Worm (Caenorhabditis elegans) whole organism, L4 larva: ENCODE measurements around the gene fsn-1.

Experiments
- D1046.2 ChIP-seq: fragments of 200-800 bp; sonication (Bioruptor generic); IDR thresholded peaks from 2 replicates; pipeline ENCODE4 v1.3.6; 2022; ENCODE audit warnings: missing genetic modification characterization, missing compliant biosample characterization
- F26F4.8 ChIP-seq: fragments of 200-800 bp; sonication (Bioruptor generic); conservative IDR thresholded peaks from 2 replicates; pipeline ENCODE4 v1.3.6; 2022; ENCODE audit warnings: missing genetic modification characterization, missing compliant biosample characterization
- F37D6.2 ChIP-seq: sonication (generic microtip); optimal IDR thresholded peaks from 2 replicates; lab custom pipeline; 2016; ENCODE audit warnings: mild to moderate bottlenecking, missing genetic modification characterization, missing compliant biosample characterization
- R02D3.7 ChIP-seq: fragments of 150-350 bp; sonication (generic microtip); optimal IDR thresholded peaks from 3 replicates; lab custom pipeline; 2014; ENCODE audit warnings: missing biosample characterization, missing genetic modification characterization
- Y105C5A.15 ChIP-seq: fragments of 200-800 bp; sonication (Bioruptor generic); IDR thresholded peaks from 2 replicates; pipeline ENCODE4 v1.3.6; 2022; ENCODE audit warnings: missing genetic modification characterization, missing compliant biosample characterization
- Y48G9A.11 ChIP-seq: fragments of 200-800 bp; sonication (Bioruptor generic); IDR thresholded peaks from 2 replicates; pipeline ENCODE4 v1.3.6; 2022; ENCODE audit warnings: missing genetic modification reagents, missing genetic modification characterization, missing compliant biosample characterization
- ZK546.5 ChIP-seq, 2 experiments: sonication (generic microtip); optimal IDR thresholded peaks; 2 replicates each; lab custom pipeline; 2017; ENCODE audit warnings: missing biosample characterization in 2 of 2, missing genetic modification characterization in 2 of 2
- ama-1 ChIP-seq: fragments of 150-350 bp; optimal IDR thresholded peaks from 2 replicates; lab custom pipeline; 2014; ENCODE audit warnings: inconsistent platforms, mixed read lengths
- attf-4 ChIP-seq: sonication (generic microtip); optimal IDR thresholded peaks from 3 replicates; lab custom pipeline; 2017; ENCODE audit warnings: missing biosample characterization, missing genetic modification characterization
- ceh-20 ChIP-seq: fragments of 200-800 bp; sonication (Bioruptor generic); IDR thresholded peaks from 2 replicates; pipeline ENCODE4 v1.3.6; 2022; ENCODE audit warnings: missing genetic modification reagents, missing genetic modification characterization, missing compliant biosample characterization
- ceh-32 ChIP-seq: sonication (generic microtip); optimal IDR thresholded peaks from 2 replicates; lab custom pipeline; 2016; ENCODE audit warnings: mild to moderate bottlenecking, missing genetic modification characterization, missing compliant biosample characterization; ENCODE audit not compliant: poor library complexity
- cey-2 ChIP-seq: sonication (generic microtip); optimal IDR thresholded peaks from 3 replicates; lab custom pipeline; 2017; ENCODE audit warnings: missing genetic modification characterization, mild to moderate bottlenecking, missing compliant biosample characterization, antibody characterized with exemption, borderline replicate concordance; ENCODE audit not compliant: insufficient read depth
- daf-16 ChIP-seq, 3 experiments: sonication (generic microtip); optimal IDR thresholded peaks; 2 replicates each; lab custom pipeline; 2016 to 2017; ENCODE audit warnings: missing genetic modification characterization in 3 of 3, missing genetic modification reagents in 3 of 3, mild to moderate bottlenecking in 2 of 3, missing compliant biosample characterization in 2 of 3, missing biosample characterization in 1 of 3, moderate library complexity in 1 of 3
- daf-19 ChIP-seq: fragments of 200-800 bp; sonication (Bioruptor generic); conservative IDR thresholded peaks from 2 replicates; pipeline ENCODE4 v1.3.6; 2022; ENCODE audit warnings: missing genetic modification characterization, missing compliant biosample characterization
- daf-8 ChIP-seq: fragments of 200-800 bp; sonication (Bioruptor generic); IDR thresholded peaks from 2 replicates; pipeline ENCODE4 v1.3.6; 2022; ENCODE audit warnings: missing genetic modification characterization, missing compliant biosample characterization
- dmd-6 ChIP-seq: fragments of 200-800 bp; sonication (Bioruptor generic); IDR thresholded peaks from 2 replicates; pipeline ENCODE4 v1.3.6; 2022; ENCODE audit warnings: missing genetic modification reagents, missing genetic modification characterization, missing compliant biosample characterization
- dmd-8 ChIP-seq: fragments of 200-800 bp; sonication (Bioruptor generic); IDR thresholded peaks from 2 replicates; pipeline ENCODE4 v1.3.6; 2022; ENCODE audit warnings: missing genetic modification characterization, missing compliant biosample characterization
- dmd-9 ChIP-seq: fragments of 200-800 bp; sonication (Bioruptor generic); IDR thresholded peaks from 2 replicates; pipeline ENCODE4 v1.3.6; 2022; ENCODE audit warnings: missing genetic modification reagents, missing genetic modification characterization, missing compliant biosample characterization
- dpl-1 ChIP-seq: fragments of 150-350 bp; optimal IDR thresholded peaks from 2 replicates; lab custom pipeline; 2014; ENCODE audit warnings: missing biosample characterization, missing genetic modification reagents, missing genetic modification characterization
- dve-1 ChIP-seq: sonication (generic microtip); optimal IDR thresholded peaks from 2 replicates; lab custom pipeline; 2017; ENCODE audit warnings: antibody characterized with exemption, mild to moderate bottlenecking, missing genetic modification characterization, missing compliant biosample characterization; ENCODE audit not compliant: insufficient read depth
- egl-43 ChIP-seq: fragments of 200-800 bp; sonication (Bioruptor generic); IDR thresholded peaks from 2 replicates; pipeline ENCODE4 v1.3.6; 2022; ENCODE audit warnings: missing genetic modification reagents, missing genetic modification characterization, missing compliant biosample characterization
- hif-1 ChIP-seq, 2 experiments: sonication (generic microtip); optimal IDR thresholded peaks; 2 replicates each; lab custom pipeline; 2016 to 2017; ENCODE audit warnings: missing compliant biosample characterization in 2 of 2, missing genetic modification characterization in 2 of 2, missing genetic modification reagents in 2 of 2, missing genotype in 2 of 2, mild to moderate bottlenecking in 1 of 2
- hlh-30 ChIP-seq: sonication (generic microtip); optimal IDR thresholded peaks from 2 replicates; lab custom pipeline; 2017; ENCODE audit warnings: antibody characterized with exemption, mild to moderate bottlenecking, missing genetic modification characterization, missing compliant biosample characterization; ENCODE audit not compliant: insufficient read depth
- hmg-1.1 ChIP-seq: fragments of 200-800 bp; sonication (Bioruptor generic); IDR thresholded peaks from 2 replicates; pipeline ENCODE4 v1.3.6; 2022; ENCODE audit warnings: missing genetic modification reagents, missing genetic modification characterization, missing compliant biosample characterization
- lim-7 ChIP-seq: fragments of 200-800 bp; sonication (Bioruptor generic); IDR thresholded peaks from 2 replicates; pipeline ENCODE4 v1.3.6; 2022; ENCODE audit warnings: missing genetic modification characterization, missing compliant biosample characterization
- lin-13 ChIP-seq: fragments of 150-350 bp; optimal IDR thresholded peaks from 2 replicates; lab custom pipeline; 2014; ENCODE audit warnings: missing biosample characterization, missing genetic modification reagents, missing genetic modification characterization
- lin-29 ChIP-seq: fragments of 200-800 bp; sonication (Bioruptor generic); IDR thresholded peaks from 2 replicates; pipeline ENCODE4 v1.3.6; 2022; ENCODE audit warnings: missing genetic modification reagents, missing genetic modification characterization, missing compliant biosample characterization
- lin-38 ChIP-seq: fragments of 200-800 bp; sonication (Bioruptor generic); IDR thresholded peaks from 2 replicates; pipeline ENCODE4 v1.3.6; 2022; ENCODE audit warnings: missing genetic modification reagents, missing genetic modification characterization, missing compliant biosample characterization
- lir-3 ChIP-seq: sonication (generic microtip); optimal IDR thresholded peaks from 2 replicates; lab custom pipeline; 2016; ENCODE audit warnings: mild to moderate bottlenecking, missing genetic modification characterization, missing compliant biosample characterization
- lsy-2 ChIP-seq, 2 experiments: fragments of 150-350 bp in 1 of 2; sonication (generic microtip) in 1 of 2; optimal IDR thresholded peaks; 2 replicates each; lab custom pipeline; 2014 to 2017; ENCODE audit warnings: missing biosample characterization in 2 of 2, missing genetic modification characterization in 2 of 2
- mdl-1 ChIP-seq, 2 experiments: fragments of 150-350 bp in 1 of 2; sonication (generic microtip) in 1 of 2; optimal IDR thresholded peaks; 2 replicates each; lab custom pipeline; 2014 to 2017; ENCODE audit warnings: missing biosample characterization in 2 of 2, missing genetic modification characterization in 2 of 2
- mep-1 ChIP-seq: fragments of 150-350 bp; sonication (generic microtip); optimal IDR thresholded peaks from 3 replicates; lab custom pipeline; 2014; ENCODE audit warnings: missing biosample characterization, missing genetic modification characterization
- mes-2 ChIP-seq: sonication (generic microtip); optimal IDR thresholded peaks from 2 replicates; lab custom pipeline; 2016; ENCODE audit warnings: missing genotype, mild to moderate bottlenecking, missing genetic modification characterization, missing compliant biosample characterization; ENCODE audit not compliant: poor library complexity, severe bottlenecking
- nhr-6 ChIP-seq: fragments of 150-350 bp; optimal IDR thresholded peaks from 2 replicates; lab custom pipeline; 2014; ENCODE audit warnings: missing biosample characterization, missing genetic modification characterization
- pha-4 ChIP-seq, 2 experiments: fragments of 150-350 bp in 1 of 2; fragments of 200-800 bp in 1 of 2; sonication (Bioruptor generic) in 1 of 2; IDR thresholded peaks in 1 of 2; optimal IDR thresholded peaks in 1 of 2; 2 replicates each; pipeline versions ENCODE4 v1.3.6 to Lab custom; 2014 to 2022; ENCODE audit warnings: missing genetic modification characterization in 2 of 2, missing genetic modification reagents in 2 of 2, missing biosample characterization in 1 of 2, missing compliant biosample characterization in 1 of 2
- pqm-1 ChIP-seq: sonication (generic microtip); optimal IDR thresholded peaks from 2 replicates; lab custom pipeline; 2017; ENCODE audit warnings: missing biosample characterization, missing genetic modification characterization
- rbr-2 ChIP-seq: sonication (generic microtip); optimal IDR thresholded peaks from 2 replicates; lab custom pipeline; 2016; ENCODE audit warnings: missing genotype, missing genetic modification characterization, missing compliant biosample characterization
- set-16 ChIP-seq: fragments of 200-800 bp; sonication (Bioruptor generic); IDR thresholded peaks from 2 replicates; pipeline ENCODE4 v1.3.6; 2022; ENCODE audit warnings: missing genetic modification reagents, missing genetic modification characterization, missing compliant biosample characterization
- unc-130 ChIP-seq: sonication (generic microtip); optimal IDR thresholded peaks from 2 replicates; lab custom pipeline; 2016; ENCODE audit warnings: missing genetic modification reagents, missing genetic modification characterization, missing compliant biosample characterization
- zag-1 ChIP-seq: fragments of 150-350 bp; optimal IDR thresholded peaks from 2 replicates; lab custom pipeline; 2014; ENCODE audit warnings: missing biosample characterization, missing genetic modification characterization
- zfp-3 ChIP-seq: fragments of 200-800 bp; sonication (Bioruptor generic); conservative IDR thresholded peaks from 2 replicates; pipeline ENCODE4 v1.3.6; 2022; ENCODE audit warnings: missing genetic modification reagents, missing genetic modification characterization, missing compliant biosample characterization

fsn-1 gene

ce11 chrIII:4917960-4918712 is 19.0 kb upstream of the fsn-1 start, which contains the start of gene rpb-8:
rpb-8 (minus strand) TSS chrIII:4918008.
- TF ChIP-seq Y105C5A.15 (GFP tag; lab: Robert Waterston, UW): no peak
- no peak for TF ChIP-seq ama-1 (lab: Kevin White, UChicago)
- peak; percentile 9 for TF ChIP-seq dve-1
- TF ChIP-seq mdl-1 (tag; optimal IDR thresholded peaks at IDR 0.05; lab: Kevin White, UChicago): no peak
- TF ChIP-seq zag-1 (tag; lab: Kevin White, UChicago): no peak
- TF ChIP-seq daf-16 (GFP tag; optimal IDR thresholded peaks at IDR 0.05; lab: Kevin White, UChicago): no peak
- peak; percentile 44 for TF ChIP-seq daf-16 (tag; optimal IDR thresholded peaks at IDR 0.05; lab: Kevin White, UChicago)
- no peak for TF ChIP-seq lin-29 (GFP tag; lab: Robert Waterston, UW)
- TF ChIP-seq F26F4.8: no peak
- TF ChIP-seq unc-130 (GFP tag; lab: Kevin White, UChicago): no peak
- TF ChIP-seq dmd-8 (GFP tag; lab: Robert Waterston, UW): no peak
- no peak for TF ChIP-seq ZK546.5 (tag; optimal IDR thresholded peaks at IDR 0.05; lab: Kevin White, UChicago)
- TF ChIP-seq set-16: no peak
- no peak for TF ChIP-seq dmd-9 (GFP tag; lab: Robert Waterston, UW)
- peak in 1 of 2 experiments; percentile 28 for TF ChIP-seq hif-1 (tag; optimal IDR thresholded peaks at IDR 0.05; lab: Kevin White, UChicago)
- TF ChIP-seq pqm-1: no peak
- TF ChIP-seq D1046.2 (GFP tag; lab: Robert Waterston, UW): no peak
- no peak for TF ChIP-seq lin-13 (GFP tag; lab: Kevin White, UChicago)
- TF ChIP-seq pha-4 (GFP tag; IDR thresholded peaks at IDR 0.05; lab: Robert Waterston, UW): no peak
- no peak for TF ChIP-seq pha-4 (tag; optimal IDR thresholded peaks at IDR 0.05; lab: Kevin White, UChicago)
- TF ChIP-seq dmd-6 (GFP tag; lab: Robert Waterston, UW): 0 out of 2 replicates have a peak, but pooled peaks have one; percentile 34
- TF ChIP-seq daf-19: no peak
- peak; percentile 34 for TF ChIP-seq mep-1
- TF ChIP-seq attf-4 (tag; lab: Kevin White, UChicago): no peak
- TF ChIP-seq hlh-30 (tag; lab: Kevin White, UChicago): peak; percentile 23
- no peak for TF ChIP-seq cey-2 (tag; lab: Kevin White, UChicago)
- TF ChIP-seq daf-8 (GFP tag; lab: Robert Waterston, UW): no peak
- no peak for TF ChIP-seq lir-3 (tag; lab: Kevin White, UChicago)
- TF ChIP-seq R02D3.7: no peak
- no peak for TF ChIP-seq ceh-32
- no peak for TF ChIP-seq F37D6.2 (tag; lab: Kevin White, UChicago)
- TF ChIP-seq lim-7 (GFP tag; lab: Robert Waterston, UW): no peak
- no peak for TF ChIP-seq ceh-20 (GFP tag; lab: Robert Waterston, UW)
- TF ChIP-seq zfp-3: no peak
- TF ChIP-seq rbr-2 (tag; lab: Kevin White, UChicago): peak; percentile 16
- TF ChIP-seq Y48G9A.11 (GFP tag; lab: Robert Waterston, UW): no peak
- TF ChIP-seq dpl-1 (GFP tag; lab: Kevin White, UChicago): peak; percentile 90
- TF ChIP-seq egl-43 (GFP tag; lab: Robert Waterston, UW): no peak
- no peak for TF ChIP-seq hmg-1.1 (GFP tag; lab: Robert Waterston, UW)
- TF ChIP-seq mes-2 (tag; lab: Kevin White, UChicago): peak; percentile 76
- TF ChIP-seq nhr-6 (tag; lab: Kevin White, UChicago): peak; percentile 14
- 0 out of 2 replicates have a peak, but pooled peaks have one; percentile 22 for TF ChIP-seq lin-38 (GFP tag; lab: Robert Waterston, UW)
- TF ChIP-seq lsy-2 (tag; optimal IDR thresholded peaks at IDR 0.05; lab: Kevin White, UChicago): peak in 1 of 2 experiments; percentile 76
